Fruit fly (Drosophila melanogaster) whole organism, embryonic: ENCODE measurements around the gene CG14269.
A peak's percentile ranks its signal among the peaks of the same experiment; 100 is the strongest.

Source experiments
- Ada2b ChIP-seq: fragments of 200-800 bp; sonication (Bioruptor generic); IDR thresholded peaks from 2 replicates; pipeline ENCODE4 v1.3.6; 2022; ENCODE audit warnings: missing biosample characterization, missing genetic modification characterization
- Atf-2 ChIP-seq: fragments of 200-800 bp; sonication (Bioruptor generic); optimal IDR thresholded peaks from 2 replicates; lab custom pipeline; 2016; ENCODE audit warnings: missing biosample characterization, missing genetic modification characterization
- CG10431 ChIP-seq: fragments of 200-800 bp; sonication (Bioruptor generic); optimal IDR thresholded peaks from 3 replicates; lab custom pipeline; 2018; ENCODE audit warnings: missing biosample characterization, mild to moderate bottlenecking, missing genetic modification characterization
- CG10543 ChIP-seq: fragments of 200-800 bp; sonication (Bioruptor generic); optimal IDR thresholded peaks from 3 replicates; lab custom pipeline; 2017; ENCODE audit warnings: missing biosample characterization, mild to moderate bottlenecking, missing genetic modification characterization, moderate library complexity
- CG11695 ChIP-seq: fragments of 200-800 bp; sonication (Bioruptor generic); IDR thresholded peaks from 3 replicates; pipeline ENCODE4 v1.3.6; 2022; ENCODE audit warnings: missing biosample characterization, missing genetic modification characterization
- CG11696 ChIP-seq: fragments of 200-800 bp; sonication (Bioruptor generic); IDR thresholded peaks from 2 replicates; pipeline ENCODE4 v1.3.6; 2022; ENCODE audit warnings: missing biosample characterization, missing genetic modification characterization
- CG12104 ChIP-seq: fragments of 200-800 bp; sonication (Bioruptor generic); optimal IDR thresholded peaks from 3 replicates; lab custom pipeline; 2016; ENCODE audit warnings: missing biosample characterization, missing genetic modification characterization
- CG12659 ChIP-seq: fragments of 200-800 bp; sonication (Bioruptor generic); optimal IDR thresholded peaks from 3 replicates; lab custom pipeline; 2017; ENCODE audit warnings: mild to moderate bottlenecking, missing biosample characterization, missing genetic modification reagents, missing genetic modification characterization
- CG12769 ChIP-seq: fragments of 200-800 bp; sonication (Bioruptor generic); optimal IDR thresholded peaks from 2 replicates; lab custom pipeline; 2019; ENCODE audit warnings: missing biosample characterization, mild to moderate bottlenecking, missing genetic modification characterization, moderate library complexity
- CG15011 ChIP-seq: fragments of 200-800 bp; sonication (Bioruptor generic); optimal IDR thresholded peaks from 3 replicates; lab custom pipeline; 2018; ENCODE audit warnings: missing biosample characterization, mild to moderate bottlenecking, missing genetic modification characterization
- CG15696 ChIP-seq: fragments of 200-800 bp; sonication (Bioruptor generic); optimal IDR thresholded peaks from 2 replicates; lab custom pipeline; 2019; ENCODE audit warnings: missing biosample characterization, mild to moderate bottlenecking, missing genetic modification characterization, moderate library complexity
- CG17612 ChIP-seq: fragments of 200-800 bp; sonication (Bioruptor generic); IDR thresholded peaks from 2 replicates; pipeline ENCODE4 v1.3.6; 2022; ENCODE audit warnings: missing biosample characterization, missing genetic modification characterization
- CG17802 ChIP-seq: fragments of 200-800 bp; sonication (Bioruptor generic); optimal IDR thresholded peaks from 2 replicates; lab custom pipeline; 2018; ENCODE audit warnings: missing biosample characterization, mild to moderate bottlenecking, missing genetic modification characterization, moderate library complexity
- CG18599 ChIP-seq: fragments of 200-800 bp; sonication (Bioruptor generic); optimal IDR thresholded peaks from 3 replicates; lab custom pipeline; 2017; ENCODE audit warnings: missing biosample characterization, missing genetic modification characterization, mild to moderate bottlenecking, moderate library complexity, missing genetic modification reagents
- CG2120 ChIP-seq: fragments of 200-800 bp; sonication (Bioruptor generic); optimal IDR thresholded peaks from 3 replicates; lab custom pipeline; 2016; ENCODE audit warnings: missing biosample characterization, missing genetic modification characterization
- CG2202 ChIP-seq: fragments of 200-800 bp; sonication (Bioruptor generic); optimal IDR thresholded peaks from 2 replicates; lab custom pipeline; 2018; ENCODE audit warnings: missing biosample characterization, mild to moderate bottlenecking, missing genetic modification characterization
- CG31224 ChIP-seq: fragments of 200-800 bp; sonication (Bioruptor generic); IDR thresholded peaks from 2 replicates; pipeline ENCODE4 v1.3.6; 2022; ENCODE audit warnings: missing biosample characterization, missing genetic modification characterization
- CG32772 ChIP-seq: fragments of 200-800 bp; sonication (Bioruptor generic); IDR thresholded peaks from 2 replicates; pipeline ENCODE4 v1.3.6; 2022; ENCODE audit warnings: missing biosample characterization, missing genetic modification characterization
- CG34422 ChIP-seq: fragments of 200-800 bp; sonication (Bioruptor generic); IDR thresholded peaks from 3 replicates; pipeline ENCODE4 v1.3.6; 2022; ENCODE audit warnings: missing biosample characterization, missing genetic modification characterization
- CG4404 ChIP-seq: fragments of 200-800 bp; sonication (Bioruptor generic); IDR thresholded peaks from 2 replicates; pipeline ENCODE4 v1.3.6; 2022; ENCODE audit warnings: missing biosample characterization, missing genetic modification characterization
- CG5953 ChIP-seq: fragments of 200-800 bp; sonication (Bioruptor generic); IDR thresholded peaks from 2 replicates; pipeline ENCODE4 v1.3.6; 2022; ENCODE audit warnings: missing biosample characterization, missing genetic modification characterization
- CG9215 ChIP-seq: fragments of 200-800 bp; sonication (Bioruptor generic); IDR thresholded peaks from 2 replicates; pipeline ENCODE4 v1.3.6; 2022; ENCODE audit warnings: missing biosample characterization, missing genetic modification characterization
- CG9437 ChIP-seq: fragments of 200-800 bp; sonication (Bioruptor generic); optimal IDR thresholded peaks from 2 replicates; lab custom pipeline; 2018; ENCODE audit warnings: missing biosample characterization, mild to moderate bottlenecking, missing genetic modification characterization
- Dek ChIP-seq: fragments of 200-800 bp; sonication (Bioruptor generic); optimal IDR thresholded peaks from 3 replicates; lab custom pipeline; 2019; ENCODE audit warnings: missing biosample characterization, mild to moderate bottlenecking, missing genetic modification characterization, moderate library complexity
- Dip3 ChIP-seq: fragments of 200-800 bp; sonication (Bioruptor generic); optimal IDR thresholded peaks from 3 replicates; lab custom pipeline; 2016; ENCODE audit warnings: missing biosample characterization, missing genetic modification characterization
- Ets97D ChIP-seq: fragments of 200-800 bp; sonication (Bioruptor generic); optimal IDR thresholded peaks from 3 replicates; lab custom pipeline; 2016; ENCODE audit warnings: missing biosample characterization, missing genetic modification characterization
- Fer2 ChIP-seq: fragments of 200-800 bp; sonication (Bioruptor generic); optimal IDR thresholded peaks from 2 replicates; lab custom pipeline; 2018; ENCODE audit warnings: missing biosample characterization, mild to moderate bottlenecking, missing genetic modification characterization, moderate library complexity
- HLH4C ChIP-seq: fragments of 200-800 bp; sonication (Bioruptor generic); IDR thresholded peaks from 3 replicates; pipeline ENCODE4 v1.3.6; 2022; ENCODE audit warnings: missing biosample characterization, missing genetic modification characterization; ENCODE audit not compliant: partially characterized antibody
- HmgZ ChIP-seq: fragments of 200-800 bp; sonication (Bioruptor generic); optimal IDR thresholded peaks from 2 replicates; lab custom pipeline; 2018; ENCODE audit warnings: missing biosample characterization, mild to moderate bottlenecking, missing genetic modification characterization
- Hmr ChIP-seq: fragments of 200-800 bp; sonication (Bioruptor generic); optimal IDR thresholded peaks from 3 replicates; lab custom pipeline; 2017; ENCODE audit warnings: mild to moderate bottlenecking, missing biosample characterization, missing genetic modification reagents, missing genetic modification characterization
- Max ChIP-seq: fragments of 200-800 bp; sonication (Bioruptor generic); optimal IDR thresholded peaks from 2 replicates; lab custom pipeline; 2016; ENCODE audit warnings: missing biosample characterization, mild to moderate bottlenecking, missing genetic modification characterization
- Mes4 ChIP-seq: fragments of 200-800 bp; sonication (Bioruptor generic); optimal IDR thresholded peaks from 2 replicates; lab custom pipeline; 2016; ENCODE audit warnings: missing biosample characterization, missing genetic modification characterization
- Nf-YA ChIP-seq: fragments of 200-800 bp; sonication (Bioruptor generic); IDR thresholded peaks from 2 replicates; pipeline ENCODE4 v1.3.6; 2022; ENCODE audit warnings: missing biosample characterization, missing genetic modification characterization
- Oli ChIP-seq: fragments of 200-800 bp; sonication (Bioruptor generic); optimal IDR thresholded peaks from 2 replicates; lab custom pipeline; 2018; ENCODE audit warnings: missing biosample characterization, mild to moderate bottlenecking, missing genetic modification characterization, moderate library complexity
- Pdp1 ChIP-seq, 2 experiments: fragments of 200-800 bp; sonication (Bioruptor generic); optimal IDR thresholded peaks; 3 replicates each; lab custom pipeline; 2016; ENCODE audit warnings: missing biosample characterization in 2 of 2, missing genetic modification characterization in 2 of 2, mild to moderate bottlenecking in 1 of 2, moderate library complexity in 1 of 2
- Rfx ChIP-seq: fragments of 200-800 bp; sonication (Bioruptor generic); IDR thresholded peaks from 2 replicates; pipeline ENCODE4 v1.3.6; 2022; ENCODE audit warnings: missing biosample characterization, missing genetic modification characterization
- Ssrp ChIP-seq: fragments of 200-800 bp; sonication (Bioruptor generic); optimal IDR thresholded peaks from 2 replicates; lab custom pipeline; 2018; ENCODE audit warnings: missing biosample characterization, mild to moderate bottlenecking, missing genetic modification characterization, moderate library complexity
- da ChIP-seq: fragments of 200-800 bp; sonication (Bioruptor generic); optimal IDR thresholded peaks from 2 replicates; lab custom pipeline; 2016; ENCODE audit warnings: missing biosample characterization, missing genetic modification characterization
- dm ChIP-seq: fragments of 200-800 bp; sonication (Bioruptor generic); optimal IDR thresholded peaks from 3 replicates; lab custom pipeline; 2016; ENCODE audit warnings: missing biosample characterization, missing genetic modification characterization
- dysf ChIP-seq: fragments of 200-800 bp; sonication (Bioruptor generic); IDR thresholded peaks from 3 replicates; pipeline ENCODE4 v1.3.6; 2022; ENCODE audit warnings: missing biosample characterization, missing genetic modification characterization
- ems ChIP-seq: fragments of 200-800 bp; sonication (Bioruptor generic); optimal IDR thresholded peaks from 3 replicates; lab custom pipeline; 2016; ENCODE audit warnings: missing biosample characterization, missing genetic modification characterization
- her ChIP-seq: fragments of 200-800 bp; sonication (Bioruptor generic); optimal IDR thresholded peaks from 2 replicates; lab custom pipeline; 2016; ENCODE audit warnings: missing biosample characterization, missing genetic modification characterization
- hth ChIP-seq: fragments of >200 bp; optimal IDR thresholded peaks from 2 replicates; lab custom pipeline; 2017; ENCODE audit warnings: inconsistent platforms
- insv ChIP-seq, 2 experiments: fragments of 200-800 bp; sonication (Bioruptor generic); optimal IDR thresholded peaks; 3 replicates each; lab custom pipeline; 2016 to 2018; ENCODE audit warnings: missing biosample characterization in 2 of 2, missing genetic modification characterization in 2 of 2
- kah ChIP-seq: fragments of 200-800 bp; sonication (Bioruptor generic); optimal IDR thresholded peaks from 2 replicates; lab custom pipeline; 2018; ENCODE audit warnings: missing biosample characterization, mild to moderate bottlenecking, missing genetic modification characterization
- klu ChIP-seq: fragments of 200-800 bp; sonication (Bioruptor generic); IDR thresholded peaks from 2 replicates; pipeline ENCODE4 v1.3.6; 2022; ENCODE audit warnings: missing biosample characterization, missing genetic modification characterization
- pzg ChIP-seq: fragments of 200-800 bp; sonication (Bioruptor generic); optimal IDR thresholded peaks from 3 replicates; lab custom pipeline; 2018; ENCODE audit warnings: missing biosample characterization, mild to moderate bottlenecking, missing genetic modification characterization, moderate library complexity
- ranshi ChIP-seq: fragments of 200-800 bp; sonication (Bioruptor generic); IDR thresholded peaks from 2 replicates; pipeline ENCODE4 v1.3.6; 2022; ENCODE audit warnings: missing biosample characterization, missing genetic modification characterization
- tin ChIP-seq: fragments of 200-800 bp; sonication (Bioruptor generic); optimal IDR thresholded peaks from 3 replicates; lab custom pipeline; 2016; ENCODE audit warnings: missing biosample characterization, missing genetic modification characterization
- vfl ChIP-seq: fragments of 200-800 bp; sonication (Bioruptor generic); optimal IDR thresholded peaks from 2 replicates; lab custom pipeline; 2016; ENCODE audit warnings: missing biosample characterization, missing genetic modification characterization
- wdn ChIP-seq: fragments of 200-800 bp; sonication (Bioruptor generic); IDR thresholded peaks from 2 replicates; pipeline ENCODE4 v1.3.6; 2022; ENCODE audit warnings: missing biosample characterization, missing genetic modification characterization
- zfh1 ChIP-seq: fragments of 200-800 bp; sonication (Bioruptor generic); IDR thresholded peaks from 3 replicates; pipeline ENCODE4 v1.3.6; 2022; ENCODE audit warnings: missing biosample characterization, missing genetic modification characterization

The CG14269 gene

DNA sequence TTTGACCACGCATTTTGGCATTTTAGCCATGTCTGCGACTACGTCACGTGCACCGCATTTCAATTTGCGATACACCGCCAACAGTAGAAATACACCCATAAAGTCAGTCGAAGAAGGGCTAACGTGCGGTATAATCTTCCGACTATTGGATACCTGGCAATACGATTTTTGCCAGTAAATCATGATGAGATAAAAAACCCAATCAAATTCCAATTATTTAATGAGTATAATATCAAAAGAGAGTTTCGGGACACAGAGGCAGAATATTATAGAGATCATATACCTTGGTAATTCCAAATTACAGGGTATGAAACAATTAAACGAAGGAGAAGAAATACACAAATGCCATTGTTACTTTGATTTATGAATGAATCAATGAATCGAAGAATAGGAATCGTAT is 32.2 kb downstream of the CG14269 start (continued):
- no peak for TF ChIP-seq Dek (tag; lab: Kevin White, UChicago)
- peak; percentile 68; the same call in 1 of the 2 replicates for TF ChIP-seq ranshi (GFP tag; lab: Robert Waterston, UW)
- no peak for TF ChIP-seq dm (GFP tag; lab: Kevin White, UChicago)
- no peak for TF ChIP-seq hth (lab: Kevin White, UChicago)
- TF ChIP-seq ems, result no peak
- no peak for TF ChIP-seq CG17612
- no peak for TF ChIP-seq tin (GFP tag; lab: Kevin White, UChicago)
- TF ChIP-seq Ssrp, result no peak
- peak; percentile 55; the same call in 1 of the 3 replicates for TF ChIP-seq dysf (GFP tag; lab: Robert Waterston, UW)
- no peak for TF ChIP-seq CG10431 (GFP tag; lab: Kevin White, UChicago)
- TF ChIP-seq insv (GFP tag; optimal IDR thresholded peaks at IDR 0.05; lab: Kevin White, UChicago), result no peak
- TF ChIP-seq Oli, result peak; percentile 9
- no peak for TF ChIP-seq HmgZ (tag; lab: Kevin White, UChicago)
- TF ChIP-seq Mes4 (GFP tag; lab: Kevin White, UChicago), result no peak
- no peak for TF ChIP-seq CG34422 (GFP tag; lab: Robert Waterston, UW)
- no peak for TF ChIP-seq CG31224
- TF ChIP-seq CG4404 (GFP tag; lab: Robert Waterston, UW), result 0 out of 2 replicates have a peak, but pooled peaks have one; percentile 16
- 0 out of 3 replicates have a peak, but pooled peaks have one; percentile 35 for TF ChIP-seq CG11695 (GFP tag; lab: Robert Waterston, UW)
- no peak for TF ChIP-seq her (GFP tag; lab: Kevin White, UChicago)
- TF ChIP-seq Fer2 (tag; lab: Kevin White, UChicago), result no peak
- TF ChIP-seq CG15696, result no peak
- no peak for TF ChIP-seq CG9437 (GFP tag; lab: Kevin White, UChicago)
- no peak for TF ChIP-seq kah (GFP tag; lab: Kevin White, UChicago)
- TF ChIP-seq Ets97D (GFP tag; lab: Kevin White, UChicago), result no peak
- TF ChIP-seq CG17802 (tag; lab: Kevin White, UChicago), result no peak
- TF ChIP-seq CG5953 (GFP tag; lab: Robert Waterston, UW), result no peak
- TF ChIP-seq Atf-2 (GFP tag; lab: Kevin White, UChicago), result no peak
- TF ChIP-seq Rfx (GFP tag; lab: Robert Waterston, UW), result peak; percentile 63; the same call in 1 of the 2 replicates
- TF ChIP-seq Max, result no peak
- 0 out of 2 replicates have a peak, but pooled peaks have one; percentile 31 for TF ChIP-seq wdn
- TF ChIP-seq da (GFP tag; lab: Kevin White, UChicago), result no peak
- TF ChIP-seq Hmr (GFP tag; lab: Kevin White, UChicago), result peak; percentile 31
- TF ChIP-seq klu, result no peak
- TF ChIP-seq vfl, result no peak
- TF ChIP-seq Nf-YA (GFP tag; lab: Robert Waterston, UW), result no peak
- TF ChIP-seq Ada2b (GFP tag; lab: Robert Waterston, UW), result 0 out of 2 replicates have a peak, but pooled peaks have one; percentile 22
- peak; percentile 53 for TF ChIP-seq CG12769 (tag; lab: Kevin White, UChicago)
- TF ChIP-seq Dip3 (GFP tag; lab: Kevin White, UChicago), result peak; percentile 43
- TF ChIP-seq zfh1 (GFP tag; lab: Robert Waterston, UW), result peak; percentile 46; the same call in 2 of the 3 replicates
- no peak for TF ChIP-seq CG11696 (GFP tag; lab: Robert Waterston, UW)
- peak; percentile 6 for TF ChIP-seq CG12659 (GFP tag; lab: Kevin White, UChicago)
- TF ChIP-seq CG15011 (GFP tag; lab: Kevin White, UChicago), result no peak
- peak; percentile 27 for TF ChIP-seq CG18599 (GFP tag; lab: Kevin White, UChicago)
- TF ChIP-seq CG9215 (GFP tag; lab: Robert Waterston, UW), result no peak
- no peak for TF ChIP-seq CG10543
- TF ChIP-seq HLH4C (GFP tag; lab: Robert Waterston, UW), result 0 out of 3 replicates have a peak, but pooled peaks have one; percentile 32
- TF ChIP-seq CG2202 (tag; lab: Kevin White, UChicago), result no peak
- peak; percentile 57 for TF ChIP-seq CG2120
- no peak for TF ChIP-seq pzg (GFP tag; lab: Kevin White, UChicago)
- TF ChIP-seq CG12104, result no peak
- peak; percentile 22 to 24 for TF ChIP-seq Pdp1 (GFP tag; optimal IDR thresholded peaks at IDR 0.05; lab: Kevin White, UChicago)
- no peak for TF ChIP-seq CG32772 (GFP tag; lab: Robert Waterston, UW)
